Fruit fly (Drosophila melanogaster): ENCODE data around the gene Amt.

Gene Amt

DNA sequence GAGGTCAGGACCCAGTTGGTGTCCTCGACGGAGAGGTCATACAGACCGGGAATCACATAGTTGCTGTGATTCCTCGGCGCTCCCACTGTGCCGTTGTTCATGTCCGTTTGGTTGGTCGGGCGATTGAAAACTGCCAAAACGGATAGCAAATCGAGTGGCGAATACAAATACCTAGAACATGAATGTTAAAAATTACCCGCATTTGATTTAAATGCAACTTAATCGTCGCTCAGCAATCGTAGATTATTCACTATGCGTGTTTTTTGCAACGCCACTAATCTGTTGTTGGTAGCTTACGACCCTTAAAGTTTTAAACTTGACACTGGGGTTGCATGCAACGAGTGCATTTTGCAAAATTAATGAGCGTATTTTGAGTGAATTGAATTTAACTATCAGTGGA lies at the start of gene Amt:
Amt (minus strand) TSS at position 101 of the 400 bp plus-strand sequence.
- no peak for TF ChIP-seq Snoo (tag; optimal IDR thresholded peaks at IDR 0.05)
- TF ChIP-seq CG8301 (tag; optimal IDR thresholded peaks at IDR 0.05), result no peak
- TF ChIP-seq CG34367 (tag; optimal IDR thresholded peaks at IDR 0.05), result no peak
- no peak for TF ChIP-seq Pif1B (GFP tag; optimal IDR thresholded peaks at IDR 0.05)
- TF ChIP-seq D1 (tag; optimal IDR thresholded peaks at IDR 0.05), result no peak
- no peak for TF ChIP-seq CG10348 (GFP tag; IDR thresholded peaks at IDR 0.05)
- TF ChIP-seq rn (GFP tag; IDR thresholded peaks at IDR 0.05), result no peak
- no peak for TF ChIP-seq EcR (GFP tag; optimal IDR thresholded peaks at IDR 0.05)
- no peak for TF ChIP-seq CG17806 (tag; optimal IDR thresholded peaks at IDR 0.05)
- no peak for TF ChIP-seq CG13204 (GFP tag; optimal IDR thresholded peaks at IDR 0.05)
- TF ChIP-seq fd96Ca (GFP tag; IDR thresholded peaks at IDR 0.05), result no peak
- TF ChIP-seq CG14655 (GFP tag; optimal IDR thresholded peaks at IDR 0.05), result no peak
- no peak for TF ChIP-seq CG12605 (GFP tag; IDR thresholded peaks at IDR 0.05)
- TF ChIP-seq CG8159 (tag; optimal IDR thresholded peaks at IDR 0.05), result no peak
- TF ChIP-seq CG4496 (GFP tag; IDR thresholded peaks at IDR 0.05), result no peak
- TF ChIP-seq CG32121 (GFP tag; IDR thresholded peaks at IDR 0.05), result no peak

DNA sequence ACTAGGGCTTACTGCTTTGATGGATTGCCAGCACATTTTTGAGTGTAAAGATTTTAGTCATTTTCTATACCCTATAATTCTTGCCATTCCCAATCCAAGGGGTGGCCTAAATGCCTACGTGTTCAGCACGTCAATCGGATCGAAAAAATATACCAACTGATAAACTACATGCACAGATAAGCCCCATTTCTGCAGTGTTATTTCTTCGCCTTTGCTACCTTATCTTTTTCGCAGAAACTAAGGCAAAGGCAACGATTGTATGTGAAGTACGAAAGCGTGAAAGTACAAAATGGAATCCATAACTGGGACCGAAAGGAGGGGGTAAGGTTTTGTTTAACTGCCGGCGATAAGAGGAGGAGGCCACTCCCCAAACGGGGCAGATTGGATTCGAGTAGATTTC lies 49.0 kb upstream of the Amt start:
- no peak for TF ChIP-seq EcR (GFP tag; optimal IDR thresholded peaks at IDR 0.05)
- TF ChIP-seq gl (tag; optimal IDR thresholded peaks at IDR 0.05), result no peak
- TF ChIP-seq CG15710 (tag; optimal IDR thresholded peaks at IDR 0.05), result no peak
- no peak for TF ChIP-seq CG32121 (GFP tag; IDR thresholded peaks at IDR 0.05)
- no peak for TF ChIP-seq CG14655 (GFP tag; optimal IDR thresholded peaks at IDR 0.05)
- TF ChIP-seq CG12605 (GFP tag; IDR thresholded peaks at IDR 0.05), result no peak
- TF ChIP-seq Pif1B (GFP tag; optimal IDR thresholded peaks at IDR 0.05), result no peak
- no peak for TF ChIP-seq CG8159 (tag; optimal IDR thresholded peaks at IDR 0.05)
- no peak for TF ChIP-seq Ets98B (GFP tag; IDR thresholded peaks at IDR 0.05)
- no peak for TF ChIP-seq Snoo (tag; optimal IDR thresholded peaks at IDR 0.05)
- TF ChIP-seq CG9948 (tag; optimal IDR thresholded peaks at IDR 0.05), result no peak
- no peak for TF ChIP-seq CG8301 (tag; optimal IDR thresholded peaks at IDR 0.05)
- no peak for TF ChIP-seq CG4496 (GFP tag; IDR thresholded peaks at IDR 0.05)
- TF ChIP-seq rn (GFP tag; IDR thresholded peaks at IDR 0.05), result no peak

DNA sequence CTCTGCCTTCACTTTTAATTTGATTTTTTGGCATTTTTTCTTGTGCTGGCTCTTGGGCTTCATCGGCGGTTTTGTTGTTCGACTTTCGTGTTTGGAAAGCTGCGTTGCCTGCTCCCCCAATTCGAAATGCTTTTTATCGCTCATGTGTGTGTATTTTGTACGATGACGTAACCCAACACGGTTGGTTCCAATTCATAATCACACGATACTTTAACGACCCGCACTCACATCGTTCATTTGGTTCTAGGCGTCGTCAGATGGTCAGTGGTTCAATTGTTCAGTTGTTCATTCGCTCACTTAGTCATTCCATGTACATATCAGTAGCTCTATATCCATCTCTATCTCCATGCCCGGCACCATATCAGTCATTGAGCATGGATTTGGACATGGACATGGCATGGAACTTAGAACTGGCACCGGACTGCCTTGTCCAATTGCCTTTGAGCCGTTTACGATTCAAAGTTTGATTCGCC lies 45.0 kb upstream of the Amt start:
- TF ChIP-seq Snoo (tag; optimal IDR thresholded peaks at IDR 0.05) (no peak), Pif1A (GFP tag; optimal IDR thresholded peaks at IDR 0.05) (no peak), CG10348 (GFP tag; IDR thresholded peaks at IDR 0.05) (no peak)

DNA sequence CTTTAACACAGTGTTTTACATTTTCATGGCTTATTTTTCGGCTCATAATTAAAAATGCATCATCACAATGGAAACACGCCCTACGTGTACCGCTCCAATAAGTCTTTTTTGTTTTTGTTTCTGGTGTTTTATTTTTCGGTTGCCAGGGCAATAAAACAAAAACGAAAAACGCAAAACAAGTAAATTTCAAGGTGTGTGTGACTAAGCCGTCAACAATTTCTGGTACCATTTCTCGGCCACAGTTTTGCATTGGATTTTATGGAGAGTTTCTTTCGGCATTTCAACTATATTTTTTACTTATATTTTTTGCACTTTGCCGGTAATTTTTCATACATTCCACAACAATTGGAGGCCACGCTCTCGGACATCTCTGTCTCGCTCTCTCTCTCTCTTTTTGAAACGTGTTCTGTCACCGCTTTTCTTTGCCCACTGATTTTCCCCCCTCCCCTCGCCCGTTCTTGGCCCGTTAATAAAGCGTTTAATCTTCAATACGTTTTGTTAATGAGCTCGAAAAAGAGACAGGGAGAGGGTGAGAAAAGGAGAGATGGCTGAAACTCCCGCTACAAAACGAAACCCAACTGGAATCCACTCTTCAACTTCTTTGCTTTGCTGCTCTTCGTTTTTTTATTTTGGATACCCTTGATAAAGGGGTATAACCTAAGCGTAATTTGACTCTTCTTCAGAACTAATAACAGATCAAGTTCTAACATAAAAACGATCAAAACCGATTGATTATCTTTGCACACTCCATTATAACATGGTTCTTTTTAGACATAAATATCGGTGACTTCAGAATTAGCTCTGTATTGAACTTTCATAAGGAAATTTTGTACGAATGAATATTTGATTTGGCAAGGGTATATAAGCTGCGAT lies 44.3 kb upstream of the Amt start:
- TF ChIP-seq Snoo (tag; optimal IDR thresholded peaks at IDR 0.05) (peak; percentile 52), fd96Ca (GFP tag; IDR thresholded peaks at IDR 0.05) (peak; percentile 16; the same call in 1 of the 3 replicates), CG12605 (GFP tag; IDR thresholded peaks at IDR 0.05) (0 out of 2 replicates have a peak, but pooled peaks have one; percentile 31), Pif1A (GFP tag; optimal IDR thresholded peaks at IDR 0.05) (peak; percentile 29), gl (tag; optimal IDR thresholded peaks at IDR 0.05) (no peak), CG10348 (GFP tag; IDR thresholded peaks at IDR 0.05) (no peak)

DNA sequence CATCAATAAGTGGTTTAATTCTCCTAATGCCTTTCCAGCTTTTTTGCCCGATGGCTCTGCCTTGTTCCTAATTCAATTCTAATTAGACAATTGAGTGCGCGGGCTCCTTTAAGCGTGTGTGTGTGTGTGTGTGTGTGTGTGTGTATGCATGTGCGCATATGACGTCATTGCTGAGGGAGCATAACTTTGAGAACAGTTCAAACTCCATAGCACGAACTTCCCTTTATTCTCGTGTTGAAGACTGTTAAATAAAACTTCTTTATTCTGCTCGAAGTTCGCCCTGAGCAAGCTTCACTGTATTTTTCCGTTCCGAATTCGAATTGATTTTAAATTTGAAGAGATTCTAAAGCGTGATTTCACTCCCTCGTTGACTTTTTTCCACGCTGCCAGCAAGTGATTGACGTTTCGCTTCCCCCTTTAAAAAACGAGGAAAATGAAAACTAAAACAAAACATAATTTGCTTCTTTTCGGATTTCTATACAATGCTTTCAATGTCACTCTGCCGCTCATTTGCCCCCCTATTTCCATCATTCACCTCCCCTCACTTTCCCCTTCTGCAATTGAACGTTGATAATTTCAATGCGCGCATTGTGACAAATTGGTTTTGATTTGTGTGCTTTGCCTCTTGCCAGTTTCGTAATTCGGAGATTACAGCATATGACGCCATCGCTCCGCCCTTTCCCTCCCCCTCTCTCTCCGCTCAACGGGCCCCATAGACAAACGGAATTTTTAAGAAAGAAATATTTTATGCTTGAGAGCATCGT lies 43.5 kb upstream of the Amt start:
- no peak for TF ChIP-seq CG13204 (GFP tag; optimal IDR thresholded peaks at IDR 0.05)
- no peak for TF ChIP-seq CG34367 (tag; optimal IDR thresholded peaks at IDR 0.05)
- TF ChIP-seq CG14655 (GFP tag; optimal IDR thresholded peaks at IDR 0.05), result no peak
- TF ChIP-seq Pif1B (GFP tag; optimal IDR thresholded peaks at IDR 0.05), result no peak
- TF ChIP-seq CG15710 (tag; optimal IDR thresholded peaks at IDR 0.05), result no peak

DNA sequence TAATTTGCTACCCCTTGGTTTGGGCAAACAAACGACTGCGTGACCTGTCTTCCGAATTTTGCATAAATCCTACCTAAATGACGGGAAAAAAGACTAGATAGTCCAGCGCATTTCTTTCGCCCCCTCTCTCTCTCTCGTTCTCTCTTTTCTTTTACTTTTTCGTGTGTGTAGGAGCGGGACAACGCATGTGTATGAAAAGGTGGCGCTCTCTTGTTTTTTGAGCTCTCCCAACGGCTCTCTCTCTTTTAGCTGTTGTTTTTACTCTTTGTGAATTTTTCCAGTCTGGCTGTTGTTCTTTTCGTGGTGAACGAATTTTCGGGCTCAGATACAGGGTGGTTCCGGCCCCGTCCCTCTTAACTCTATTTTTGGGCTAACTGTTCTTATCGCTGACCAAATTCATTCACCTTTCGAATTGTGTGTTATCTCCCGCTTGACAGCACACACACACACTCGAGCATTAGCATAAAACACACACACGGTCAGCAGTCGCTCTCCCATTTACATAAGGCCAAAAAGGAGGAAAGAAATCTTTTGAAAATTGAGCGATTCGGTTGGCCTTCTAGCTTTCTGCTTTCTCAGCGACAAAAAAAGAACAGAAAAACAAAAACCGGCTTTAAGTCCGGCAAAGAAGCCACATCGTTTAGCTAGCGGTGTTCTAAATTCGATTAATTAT lies 42.8 kb upstream of the Amt start:
- peak; percentile 21 for TF ChIP-seq gl (tag; optimal IDR thresholded peaks at IDR 0.05)
- TF ChIP-seq CG9948 (tag; optimal IDR thresholded peaks at IDR 0.05), result no peak
- TF ChIP-seq EcR (GFP tag; optimal IDR thresholded peaks at IDR 0.05), result peak; percentile 38
- TF ChIP-seq Snoo (tag; optimal IDR thresholded peaks at IDR 0.05), result no peak
- TF ChIP-seq CG17806 (tag; optimal IDR thresholded peaks at IDR 0.05), result no peak
- TF ChIP-seq CG14655 (GFP tag; optimal IDR thresholded peaks at IDR 0.05), result no peak
- peak; percentile 49 for TF ChIP-seq CG15710 (tag; optimal IDR thresholded peaks at IDR 0.05)
- peak; percentile 43 for TF ChIP-seq CG34367 (tag; optimal IDR thresholded peaks at IDR 0.05)
- TF ChIP-seq fd96Ca (GFP tag; IDR thresholded peaks at IDR 0.05), result no peak
- peak; percentile 55 for TF ChIP-seq CG13204 (GFP tag; optimal IDR thresholded peaks at IDR 0.05)

All from whole organism, pupa.